Worm (Caenorhabditis elegans): ENCODE data around the gene btb-22.
"Not testable (repeated sequence)": the region's sequence is repeated elsewhere in the genome, so short reads cannot be mapped to it uniquely, and the experiment has no call there.

DNA sequence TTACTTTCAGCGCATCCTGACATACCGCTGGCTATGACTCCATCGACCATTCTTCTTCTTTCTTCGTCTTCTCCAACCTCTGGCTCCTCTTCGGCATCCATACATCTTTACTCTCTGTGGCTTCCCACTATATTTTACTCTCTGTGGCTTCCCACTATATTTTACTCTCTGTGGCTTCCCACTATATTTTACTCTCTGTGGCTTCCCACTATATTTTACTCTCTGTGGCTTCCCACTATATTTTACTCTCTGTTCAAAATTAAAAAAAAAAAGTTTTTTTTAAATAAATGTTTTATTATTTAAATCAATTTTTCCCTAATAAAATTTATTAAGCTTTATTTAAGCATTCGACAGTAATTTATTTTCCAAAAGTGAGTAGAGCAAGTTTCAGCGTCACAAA lies 9.0 kb upstream of the btb-22 start, which contains the start of gene F39E9.14:
- not testable (repeated sequence) for TF ChIP-seq him-1, W03F9.2, dao-5 (tag; optimal IDR thresholded peaks at IDR 0.05)

All from whole organism, L4/young adult.